Fruit fly (Drosophila melanogaster) whole organism, embryonic: ENCODE data around the gene toy.

ENCODE experiments used
- Awh ChIP-seq: fragments of 200-800 bp; sonication (Bioruptor generic); IDR thresholded peaks from 2 replicates; pipeline ENCODE4, ENCODE4 v1.3.6; 2022; ENCODE audit warnings: missing biosample characterization, missing genetic modification characterization
- B-H1 ChIP-seq: fragments of 200-800 bp; sonication (Bioruptor generic); IDR thresholded peaks from 3 replicates; pipeline ENCODE4 v1.3.6; 2022; ENCODE audit warnings: missing biosample characterization, missing genetic modification characterization
- BEAF-32 ChIP-seq: fragments of 200-800 bp; sonication (Bioruptor generic); optimal IDR thresholded peaks from 3 replicates; lab custom pipeline; 2017; ENCODE audit warnings: missing biosample characterization, missing genetic modification characterization, mild to moderate bottlenecking, moderate library complexity, missing genetic modification reagents
- CG11247 ChIP-seq: fragments of 200-800 bp; sonication (Bioruptor generic); IDR thresholded peaks from 2 replicates; pipeline ENCODE4 v1.3.6; 2022; ENCODE audit warnings: missing biosample characterization, missing genetic modification characterization
- CG11504 ChIP-seq: fragments of 200-800 bp; sonication (Bioruptor generic); optimal IDR thresholded peaks from 3 replicates; lab custom pipeline; 2019; ENCODE audit warnings: missing biosample characterization, mild to moderate bottlenecking, missing genetic modification characterization, moderate library complexity
- CG11723 ChIP-seq: fragments of 200-800 bp; sonication (Bioruptor generic); optimal IDR thresholded peaks from 2 replicates; lab custom pipeline; 2017; ENCODE audit warnings: missing biosample characterization, mild to moderate bottlenecking, missing genetic modification characterization
- CG13287 ChIP-seq: fragments of 200-800 bp; sonication (Bioruptor generic); IDR thresholded peaks from 2 replicates; pipeline ENCODE4 v1.3.6; 2022; ENCODE audit warnings: missing biosample characterization, missing genetic modification characterization; ENCODE audit not compliant: partially characterized antibody
- CG13424 ChIP-seq: fragments of 200-800 bp; sonication (Bioruptor generic); optimal IDR thresholded peaks from 2 replicates; lab custom pipeline; 2019; ENCODE audit warnings: missing biosample characterization, mild to moderate bottlenecking, missing genetic modification characterization, moderate library complexity
- CG14441 ChIP-seq: fragments of 200-800 bp; sonication (Bioruptor generic); IDR thresholded peaks from 2 replicates; pipeline ENCODE4 v1.3.6; 2022; ENCODE audit warnings: missing biosample characterization, missing genetic modification characterization
- CG15696 ChIP-seq: fragments of 200-800 bp; sonication (Bioruptor generic); optimal IDR thresholded peaks from 2 replicates; lab custom pipeline; 2019; ENCODE audit warnings: missing biosample characterization, mild to moderate bottlenecking, missing genetic modification characterization, moderate library complexity
- CG17568 ChIP-seq: fragments of 200-800 bp; sonication (Bioruptor generic); optimal IDR thresholded peaks from 2 replicates; lab custom pipeline; 2018; ENCODE audit warnings: missing biosample characterization, mild to moderate bottlenecking, missing genetic modification characterization, moderate library complexity
- CG18262 ChIP-seq: fragments of 200-800 bp; optimal IDR thresholded peaks from 3 replicates; lab custom pipeline; 2019; ENCODE audit warnings: missing biosample characterization, mild to moderate bottlenecking, missing genetic modification characterization, moderate library complexity
- CG2712 ChIP-seq: fragments of 200-800 bp; optimal IDR thresholded peaks from 3 replicates; lab custom pipeline; 2019; ENCODE audit warnings: missing biosample characterization, mild to moderate bottlenecking, missing genetic modification characterization, moderate library complexity
- CG30403 ChIP-seq: fragments of 200-800 bp; sonication (Bioruptor generic); optimal IDR thresholded peaks from 3 replicates; lab custom pipeline; 2016; ENCODE audit warnings: missing biosample characterization, missing genetic modification characterization
- CG3995 ChIP-seq: fragments of 200-800 bp; sonication (Bioruptor generic); optimal IDR thresholded peaks from 3 replicates; lab custom pipeline; 2016; ENCODE audit warnings: missing biosample characterization, missing genetic modification characterization
- CG6791 ChIP-seq: fragments of 200-800 bp; sonication (Bioruptor generic); IDR thresholded peaks from 3 replicates; pipeline ENCODE4 v1.3.6; 2022; ENCODE audit warnings: missing biosample characterization, missing genetic modification characterization; ENCODE audit not compliant: partially characterized antibody
- CG7839 ChIP-seq: fragments of 200-800 bp; sonication (Bioruptor generic); optimal IDR thresholded peaks from 3 replicates; lab custom pipeline; 2018; ENCODE audit warnings: missing biosample characterization, mild to moderate bottlenecking, missing genetic modification characterization, moderate library complexity
- CG8089 ChIP-seq: fragments of 200-800 bp; sonication (Bioruptor generic); optimal IDR thresholded peaks from 3 replicates; lab custom pipeline; 2016; ENCODE audit warnings: missing biosample characterization, missing genetic modification characterization
- CoRest ChIP-seq: fragments of 200-800 bp; sonication (Bioruptor generic); optimal IDR thresholded peaks from 3 replicates; lab custom pipeline; 2018; ENCODE audit warnings: missing biosample characterization, mild to moderate bottlenecking, missing genetic modification characterization, moderate library complexity
- Dip2 ChIP-seq: fragments of 200-800 bp; sonication (Bioruptor generic); IDR thresholded peaks from 2 replicates; pipeline ENCODE4 v1.3.6; 2022; ENCODE audit warnings: missing biosample characterization, missing genetic modification characterization
- Eip74EF ChIP-seq, 2 experiments: fragments of 200-800 bp in 1 of 2; fragments of >200 bp in 1 of 2; sonication (Bioruptor generic) in 1 of 2; optimal IDR thresholded peaks; 2 replicates each; lab custom pipeline; 2017 to 2019; ENCODE audit warnings: missing biosample characterization in 2 of 2, missing genetic modification characterization in 2 of 2, mild to moderate bottlenecking in 1 of 2, moderate library complexity in 1 of 2
- HLH3B ChIP-seq: fragments of 200-800 bp; sonication (Bioruptor generic); IDR thresholded peaks from 2 replicates; pipeline ENCODE4 v1.3.6; 2022; ENCODE audit warnings: missing biosample characterization, missing genetic modification characterization
- HLHmδ ChIP-seq: fragments of 200-800 bp; sonication (Bioruptor generic); optimal IDR thresholded peaks from 2 replicates; lab custom pipeline; 2018; ENCODE audit warnings: missing biosample characterization, mild to moderate bottlenecking, missing genetic modification characterization, moderate library complexity
- Hmr ChIP-seq: fragments of 200-800 bp; sonication (Bioruptor generic); optimal IDR thresholded peaks from 3 replicates; lab custom pipeline; 2017; ENCODE audit warnings: mild to moderate bottlenecking, missing biosample characterization, missing genetic modification reagents, missing genetic modification characterization
- Hsf ChIP-seq: fragments of 200-800 bp; sonication (Bioruptor generic); optimal IDR thresholded peaks from 3 replicates; lab custom pipeline; 2016; ENCODE audit warnings: missing biosample characterization, missing genetic modification characterization
- Mes4 ChIP-seq: fragments of 200-800 bp; sonication (Bioruptor generic); optimal IDR thresholded peaks from 2 replicates; lab custom pipeline; 2016; ENCODE audit warnings: missing biosample characterization, missing genetic modification characterization
- Nf-YC ChIP-seq: fragments of 200-800 bp; optimal IDR thresholded peaks from 3 replicates; lab custom pipeline; 2019; ENCODE audit warnings: missing biosample characterization, mild to moderate bottlenecking, missing genetic modification characterization, moderate library complexity
- Pdp1 ChIP-seq, 2 experiments: fragments of 200-800 bp; sonication (Bioruptor generic); optimal IDR thresholded peaks; 3 replicates each; lab custom pipeline; 2016; ENCODE audit warnings: missing biosample characterization in 2 of 2, missing genetic modification characterization in 2 of 2, mild to moderate bottlenecking in 1 of 2, moderate library complexity in 1 of 2
- Tbp ChIP-seq: fragments of >200 bp; optimal IDR thresholded peaks from 2 replicates; lab custom pipeline; 2018; ENCODE audit warnings: missing biosample characterization, missing genetic modification characterization
- Usf ChIP-seq: fragments of 200-800 bp; sonication (Bioruptor generic); optimal IDR thresholded peaks from 2 replicates; lab custom pipeline; 2017; ENCODE audit warnings: missing genotype, missing biosample characterization, missing genetic modification characterization
- ara ChIP-seq: fragments of 200-800 bp; sonication (Bioruptor generic); IDR thresholded peaks from 2 replicates; pipeline ENCODE4 v1.3.6; 2022; ENCODE audit warnings: missing biosample characterization, missing genetic modification characterization
- bsh ChIP-seq, 2 experiments: fragments of 200-800 bp; sonication (Bioruptor generic); optimal IDR thresholded peaks; 2 replicates each; lab custom pipeline; 2017 to 2018; ENCODE audit warnings: mild to moderate bottlenecking in 2 of 2, missing biosample characterization in 2 of 2, missing genetic modification characterization in 2 of 2, moderate library complexity in 1 of 2
- dan ChIP-seq: fragments of 200-800 bp; sonication (Bioruptor generic); IDR thresholded peaks from 2 replicates; pipeline ENCODE4 v1.3.6; 2022; ENCODE audit warnings: missing biosample characterization, missing genetic modification characterization
- dpn ChIP-seq, 2 experiments: fragments of 200-800 bp; sonication (Bioruptor generic); optimal IDR thresholded peaks; 3 replicates each; lab custom pipeline; 2016; ENCODE audit warnings: missing biosample characterization in 2 of 2, missing genetic modification characterization in 2 of 2
- gfzf ChIP-seq: fragments of 200-800 bp; sonication (Bioruptor generic); optimal IDR thresholded peaks from 2 replicates; lab custom pipeline; 2016; ENCODE audit warnings: missing biosample characterization, mild to moderate bottlenecking, missing genetic modification characterization, moderate library complexity
- grau ChIP-seq: fragments of 200-800 bp; optimal IDR thresholded peaks from 3 replicates; lab custom pipeline; 2019; ENCODE audit warnings: missing biosample characterization, mild to moderate bottlenecking, missing genetic modification characterization, moderate library complexity
- gsb-n ChIP-seq: fragments of 200-800 bp; sonication (Bioruptor generic); optimal IDR thresholded peaks from 3 replicates; lab custom pipeline; 2018; ENCODE audit warnings: missing biosample characterization, mild to moderate bottlenecking, missing genetic modification characterization
- her ChIP-seq: fragments of 200-800 bp; sonication (Bioruptor generic); optimal IDR thresholded peaks from 2 replicates; lab custom pipeline; 2016; ENCODE audit warnings: missing biosample characterization, missing genetic modification characterization
- ind ChIP-seq: fragments of 200-800 bp; sonication (Bioruptor generic); optimal IDR thresholded peaks from 3 replicates; lab custom pipeline; 2016; ENCODE audit warnings: missing biosample characterization, missing genetic modification characterization
- knrl ChIP-seq: fragments of 200-800 bp; sonication (Bioruptor generic); IDR thresholded peaks from 3 replicates; pipeline ENCODE4 v1.3.6; 2022; ENCODE audit warnings: missing biosample characterization, missing genetic modification characterization; ENCODE audit not compliant: partially characterized antibody
- lilli ChIP-seq: fragments of 200-800 bp; sonication (Bioruptor generic); optimal IDR thresholded peaks from 3 replicates; lab custom pipeline; 2016; ENCODE audit warnings: missing biosample characterization, missing genetic modification characterization
- lmd ChIP-seq: fragments of 200-800 bp; sonication (Bioruptor generic); IDR thresholded peaks from 2 replicates; pipeline ENCODE4 v1.3.6; 2022; ENCODE audit warnings: missing biosample characterization, missing genetic modification characterization
- mam ChIP-seq: fragments of 200-800 bp; sonication (Bioruptor generic); optimal IDR thresholded peaks from 3 replicates; lab custom pipeline; 2016; ENCODE audit warnings: missing biosample characterization, missing genetic modification characterization
- nerfin-1 ChIP-seq: fragments of 200-800 bp; sonication (Bioruptor generic); optimal IDR thresholded peaks from 3 replicates; lab custom pipeline; 2019; ENCODE audit warnings: missing biosample characterization, mild to moderate bottlenecking, missing genetic modification characterization, moderate library complexity
- pzg ChIP-seq: fragments of 200-800 bp; sonication (Bioruptor generic); optimal IDR thresholded peaks from 3 replicates; lab custom pipeline; 2018; ENCODE audit warnings: missing biosample characterization, mild to moderate bottlenecking, missing genetic modification characterization, moderate library complexity
- schlank ChIP-seq: fragments of 200-800 bp; sonication (Bioruptor generic); optimal IDR thresholded peaks from 2 replicates; lab custom pipeline; 2018; ENCODE audit warnings: missing biosample characterization, mild to moderate bottlenecking, missing genetic modification characterization
- shn ChIP-seq: fragments of 200-800 bp; sonication (Bioruptor generic); optimal IDR thresholded peaks from 3 replicates; lab custom pipeline; 2016; ENCODE audit warnings: missing biosample characterization, missing genetic modification characterization
- slp2 ChIP-seq: fragments of 200-800 bp; sonication (Bioruptor generic); optimal IDR thresholded peaks from 2 replicates; lab custom pipeline; 2016; ENCODE audit warnings: missing biosample characterization, missing genetic modification characterization
- tup ChIP-seq: fragments of 200-800 bp; sonication (Bioruptor generic); optimal IDR thresholded peaks from 2 replicates; lab custom pipeline; 2016; ENCODE audit warnings: missing biosample characterization, mild to moderate bottlenecking, missing genetic modification characterization, moderate library complexity
- unc-4 ChIP-seq: fragments of 200-800 bp; sonication (Bioruptor generic); IDR thresholded peaks from 2 replicates; pipeline ENCODE4 v1.3.6; 2022; ENCODE audit warnings: missing biosample characterization, missing genetic modification characterization; ENCODE audit not compliant: partially characterized antibody

toy gene

DNA sequence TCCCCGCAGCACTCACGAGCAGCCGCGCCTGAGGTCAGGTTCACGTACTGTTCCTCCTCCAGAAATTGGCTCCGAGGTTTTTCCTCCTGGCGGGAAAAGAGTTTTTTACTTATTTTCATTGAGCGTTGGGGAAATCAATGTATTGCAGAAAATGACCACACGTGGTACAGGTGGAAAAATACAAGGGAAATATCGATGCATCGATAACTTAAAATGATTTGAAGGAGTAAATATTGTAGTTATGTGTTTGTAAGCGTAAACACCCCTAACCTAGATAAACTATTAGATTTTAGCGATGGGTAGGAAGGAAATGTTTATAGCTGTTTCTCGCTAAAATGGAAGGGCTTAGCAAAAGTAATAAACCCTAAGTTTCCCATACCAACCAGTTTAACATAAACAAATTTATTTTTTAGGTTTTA, 41.2 kb downstream of the toy start (continued):
- 0 out of 3 replicates have a peak, but pooled peaks have one; percentile 22 for TF ChIP-seq B-H1 (GFP tag; lab: Robert Waterston, UW)
- TF ChIP-seq Usf (GFP tag; lab: Kevin White, UChicago), result peak; percentile 43
- no peak for TF ChIP-seq Dip2 (GFP tag; lab: Robert Waterston, UW)
- TF ChIP-seq shn, result peak; percentile 21
- TF ChIP-seq CG13424 (tag; lab: Kevin White, UChicago), result peak; percentile 12
- no peak for TF ChIP-seq schlank
- peak; percentile 5 for TF ChIP-seq CG15696 (tag; lab: Kevin White, UChicago)
- TF ChIP-seq her (GFP tag; lab: Kevin White, UChicago), result no peak
- TF ChIP-seq grau (tag; lab: Kevin White, UChicago), result peak; percentile 41
- no peak for TF ChIP-seq gsb-n (tag; lab: Kevin White, UChicago)
- peak; percentile 51 for TF ChIP-seq pzg
- TF ChIP-seq CG8089, result peak; percentile 11
- peak; percentile 32 for TF ChIP-seq CoRest (tag; lab: Kevin White, UChicago)
- TF ChIP-seq BEAF-32, result peak; percentile 74
- TF ChIP-seq lilli (GFP tag; lab: Kevin White, UChicago), result peak; percentile 20
- no peak for TF ChIP-seq tup
- no peak for TF ChIP-seq lmd (GFP tag; lab: Robert Waterston, UW)
- TF ChIP-seq Hsf (GFP tag; lab: Kevin White, UChicago), result peak; percentile 31
- peak; percentile 70; the same call in 2 of the 3 replicates for TF ChIP-seq knrl
- TF ChIP-seq CG14441, result no peak
- TF ChIP-seq ara, result no peak
- TF ChIP-seq Tbp (GFP tag; lab: Kevin White, UChicago), result no peak
- TF ChIP-seq gfzf (GFP tag; lab: Kevin White, UChicago), result peak; percentile 12
- TF ChIP-seq CG18262 (tag; lab: Kevin White, UChicago), result no peak
- peak in 1 of 2 experiments; percentile 31 for TF ChIP-seq bsh (GFP tag; optimal IDR thresholded peaks at IDR 0.05; lab: Kevin White, UChicago)
- 0 out of 2 replicates have a peak, but pooled peaks have one; percentile 24 for TF ChIP-seq HLH3B (GFP tag; lab: Robert Waterston, UW)
- TF ChIP-seq CG11247 (GFP tag; lab: Robert Waterston, UW), result no peak
- TF ChIP-seq CG11504, result no peak
- peak; percentile 21 for TF ChIP-seq CG30403 (GFP tag; lab: Kevin White, UChicago)
- no peak for TF ChIP-seq nerfin-1 (tag; lab: Kevin White, UChicago)
- TF ChIP-seq Awh (GFP tag; lab: Robert Waterston, UW), result no peak
- TF ChIP-seq CG7839, result no peak
- no peak for TF ChIP-seq CG17568
- TF ChIP-seq dpn (GFP tag; optimal IDR thresholded peaks at IDR 0.05; lab: Kevin White, UChicago), result peak in 1 of 2 experiments; percentile 8
- peak; percentile 65 for TF ChIP-seq unc-4 (GFP tag; lab: Robert Waterston, UW)
- peak; percentile 30 to 57 for TF ChIP-seq Pdp1 (GFP tag; optimal IDR thresholded peaks at IDR 0.05; lab: Kevin White, UChicago)
- no peak for TF ChIP-seq Mes4 (GFP tag; lab: Kevin White, UChicago)
- peak; percentile 35 for TF ChIP-seq ind
- peak; percentile 25 for TF ChIP-seq CG2712 (tag; lab: Kevin White, UChicago)
- TF ChIP-seq CG13287, result peak; percentile 69
- TF ChIP-seq slp2 (GFP tag; lab: Kevin White, UChicago), result peak; percentile 8
- TF ChIP-seq mam (GFP tag; lab: Kevin White, UChicago), result peak; percentile 52
- no peak for TF ChIP-seq Hmr (GFP tag; lab: Kevin White, UChicago)
- TF ChIP-seq CG3995 (GFP tag; lab: Kevin White, UChicago), result peak; percentile 20
- TF ChIP-seq CG6791, result peak; percentile 68
- TF ChIP-seq CG11723, result peak; percentile 43
- no peak for TF ChIP-seq Eip74EF (GFP tag; optimal IDR thresholded peaks at IDR 0.05; lab: Kevin White, UChicago)
- peak; percentile 9 for TF ChIP-seq Nf-YC (tag; lab: Kevin White, UChicago)
- TF ChIP-seq HLHmδ, result no peak
- TF ChIP-seq dan (GFP tag; lab: Robert Waterston, UW), result no peak
